Worm (Caenorhabditis elegans) whole organism, early embryonic: ENCODE data around the gene emc-6.

Source experiments
- B0310.2 ChIP-seq: sonication (generic microtip); optimal IDR thresholded peaks from 2 replicates; lab custom pipeline; 2016; ENCODE audit warnings: mild to moderate bottlenecking, missing genetic modification characterization, missing compliant biosample characterization
- aly-1 ChIP-seq: sonication (generic microtip); optimal IDR thresholded peaks from 2 replicates; lab custom pipeline; 2016; ENCODE audit warnings: missing genetic modification characterization, missing compliant biosample characterization
- ama-1 ChIP-seq: fragments of 150-350 bp; optimal IDR thresholded peaks from 2 replicates; lab custom pipeline; 2014
- ets-7 ChIP-seq: sonication (generic microtip); optimal IDR thresholded peaks from 2 replicates; lab custom pipeline; 2016; ENCODE audit warnings: missing genotype, missing genetic modification characterization, missing compliant biosample characterization
- hmbx-1 ChIP-seq: sonication (generic microtip); optimal IDR thresholded peaks from 2 replicates; lab custom pipeline; 2016; ENCODE audit warnings: mild to moderate bottlenecking, missing genetic modification characterization, missing compliant biosample characterization
- hmg-4 ChIP-seq: fragments of 200-800 bp; sonication (Bioruptor generic); optimal IDR thresholded peaks from 2 replicates; lab custom pipeline; 2018; ENCODE audit warnings: mild to moderate bottlenecking, missing genetic modification characterization, missing compliant biosample characterization
- hnd-1 ChIP-seq: sonication (generic microtip); optimal IDR thresholded peaks from 2 replicates; lab custom pipeline; 2016; ENCODE audit warnings: missing genetic modification characterization, missing compliant biosample characterization
- scrt-1 ChIP-seq: fragments of 200-800 bp; sonication (Bioruptor generic); IDR thresholded peaks from 2 replicates; pipeline ENCODE4 v1.3.6; 2022; ENCODE audit warnings: missing genetic modification characterization, missing compliant biosample characterization
- sea-1 ChIP-seq: fragments of 200-800 bp; sonication (Bioruptor generic); conservative IDR thresholded peaks from 2 replicates; pipeline ENCODE4 v1.3.6; 2022; ENCODE audit warnings: missing genetic modification characterization, missing compliant biosample characterization
- tbx-11 ChIP-seq: fragments of 200-800 bp; sonication (Bioruptor generic); IDR thresholded peaks from 2 replicates; pipeline ENCODE4 v1.3.6; 2022; ENCODE audit warnings: missing genetic modification characterization, missing compliant biosample characterization
- tbx-37 ChIP-seq: fragments of 200-800 bp; sonication (Bioruptor generic); conservative IDR thresholded peaks from 2 replicates; pipeline ENCODE4 v1.3.6; 2022; ENCODE audit warnings: missing genetic modification reagents, missing genetic modification characterization, missing compliant biosample characterization

- TF ChIP-seq ets-7 (tag; lab: Kevin White, UChicago) (no peak), B0310.2 (tag; lab: Kevin White, UChicago) (no peak), tbx-11 (GFP tag; lab: Robert Waterston, UW) (no peak), ama-1 (lab: Kevin White, UChicago) (no peak), tbx-37 (GFP tag; lab: Robert Waterston, UW) (no peak), hmg-4 (GFP tag; lab: Kevin White, UChicago) (no peak), aly-1 (no peak), scrt-1 (GFP tag; lab: Robert Waterston, UW) (no peak), sea-1 (GFP tag; lab: Robert Waterston, UW) (no peak), hnd-1 (tag; lab: Kevin White, UChicago) (no peak), hmbx-1 (tag; lab: Kevin White, UChicago) (no peak)
These were observed 25.1 kb upstream of the emc-6 start, which contains the start of gene clx-1 for ce11 chrIV:7734619-7735018.
